Worm (Caenorhabditis elegans): ENCODE results near the gene zen-4.

ce11 chrIV:6083550-6084041, 34.4 kb upstream of the zen-4 start, which contains the start of gene ugt-20:
- no peak for TF ChIP-seq egl-27 (tag; optimal IDR thresholded peaks at IDR 0.05)
- no peak for TF ChIP-seq zag-1 (tag; optimal IDR thresholded peaks at IDR 0.05)
- no peak for TF ChIP-seq nhr-11 (tag; optimal IDR thresholded peaks at IDR 0.05)
- TF ChIP-seq aly-2 (tag; optimal IDR thresholded peaks at IDR 0.05) = no peak
- TF ChIP-seq nhr-237 (tag; optimal IDR thresholded peaks at IDR 0.05) = no peak
- TF ChIP-seq unc-130 (tag; optimal IDR thresholded peaks at IDR 0.05) = no peak
- peak; percentile 22 for TF ChIP-seq nhr-47 (tag; optimal IDR thresholded peaks at IDR 0.05)
- no peak for TF ChIP-seq snpc-4 (tag; optimal IDR thresholded peaks at IDR 0.05)

All from whole organism, L1 larva.